Worm (Caenorhabditis elegans) whole organism, L4 larva: Measurements from ENCODE around the gene nhr-50.

Experiments
- D1046.2 ChIP-seq: fragments of 200-800 bp; sonication (Bioruptor generic); IDR thresholded peaks from 2 replicates; pipeline ENCODE4 v1.3.6; 2022; ENCODE audit warnings: missing genetic modification characterization, missing compliant biosample characterization
- gei-8 ChIP-seq: fragments of 200-800 bp; sonication (Bioruptor generic); optimal IDR thresholded peaks from 2 replicates; lab custom pipeline; 2018; ENCODE audit warnings: mild to moderate bottlenecking, missing genetic modification characterization, missing compliant biosample characterization
- ztf-11 ChIP-seq: fragments of 150-350 bp; optimal IDR thresholded peaks from 2 replicates; lab custom pipeline; 2014; ENCODE audit warnings: missing biosample characterization, missing genetic modification characterization

ce11 chrV:16033491-16033890, 33.1 kb upstream of the nhr-50 start:
- TF ChIP-seq D1046.2 (GFP tag; lab: Robert Waterston, UW) (no peak), gei-8 (GFP tag; lab: Kevin White, UChicago) (no peak), ztf-11 (tag; lab: Kevin White, UChicago) (no peak)
